Worm (Caenorhabditis elegans) whole organism, L1 larva: ENCODE data around the gene emc-5.

Experiments
- ceh-82 ChIP-seq, 3 experiments: fragments of 150-350 bp in 1 of 3; sonication (generic microtip) in 2 of 3; optimal IDR thresholded peaks; 2 replicates each; lab custom pipeline; 2014 to 2017; ENCODE audit warnings: missing biosample characterization in 3 of 3, missing genetic modification characterization in 3 of 3
- egl-13 ChIP-seq: sonication (generic microtip); optimal IDR thresholded peaks from 2 replicates; lab custom pipeline; 2016; ENCODE audit warnings: missing genotype, missing genetic modification reagents, missing genetic modification characterization, missing compliant biosample characterization
- egl-27 ChIP-seq, 2 experiments: fragments of 150-350 bp in 1 of 2; sonication (generic microtip); optimal IDR thresholded peaks; 3 replicates each; lab custom pipeline; 2017 to 2018; ENCODE audit warnings: missing biosample characterization in 2 of 2, missing genetic modification characterization in 2 of 2, missing genetic modification reagents in 2 of 2
- elt-2 ChIP-seq: sonication (generic microtip); optimal IDR thresholded peaks from 2 replicates; lab custom pipeline; 2016; ENCODE audit warnings: missing genetic modification characterization, mild to moderate bottlenecking, inconsistent platforms, missing compliant biosample characterization, missing genetic modification reagents
- lin-13 ChIP-seq: fragments of 150-350 bp; optimal IDR thresholded peaks from 2 replicates; lab custom pipeline; 2014; ENCODE audit warnings: missing biosample characterization, missing genetic modification reagents, missing genetic modification characterization
- lir-3 ChIP-seq: sonication (generic microtip); optimal IDR thresholded peaks from 2 replicates; lab custom pipeline; 2016; ENCODE audit warnings: mild to moderate bottlenecking, missing genetic modification characterization, moderate library complexity, missing compliant biosample characterization; ENCODE audit not compliant: poor library complexity
- mdl-1 ChIP-seq, 2 experiments: fragments of 150-350 bp; optimal IDR thresholded peaks; 2 replicates each; lab custom pipeline; 2014 to 2017; ENCODE audit warnings: missing biosample characterization in 2 of 2, missing genetic modification characterization in 2 of 2, inconsistent platforms in 1 of 2
- nhr-237 ChIP-seq: fragments of 150-350 bp; optimal IDR thresholded peaks from 2 replicates; lab custom pipeline; 2014; ENCODE audit warnings: missing biosample characterization, missing genetic modification characterization
- ztf-11 ChIP-seq, 2 experiments: sonication (generic microtip); optimal IDR thresholded peaks; 2 replicates each; lab custom pipeline; 2016 to 2017; ENCODE audit warnings: missing genetic modification characterization in 2 of 2, missing biosample characterization in 1 of 2, missing compliant biosample characterization in 1 of 2

DNA sequence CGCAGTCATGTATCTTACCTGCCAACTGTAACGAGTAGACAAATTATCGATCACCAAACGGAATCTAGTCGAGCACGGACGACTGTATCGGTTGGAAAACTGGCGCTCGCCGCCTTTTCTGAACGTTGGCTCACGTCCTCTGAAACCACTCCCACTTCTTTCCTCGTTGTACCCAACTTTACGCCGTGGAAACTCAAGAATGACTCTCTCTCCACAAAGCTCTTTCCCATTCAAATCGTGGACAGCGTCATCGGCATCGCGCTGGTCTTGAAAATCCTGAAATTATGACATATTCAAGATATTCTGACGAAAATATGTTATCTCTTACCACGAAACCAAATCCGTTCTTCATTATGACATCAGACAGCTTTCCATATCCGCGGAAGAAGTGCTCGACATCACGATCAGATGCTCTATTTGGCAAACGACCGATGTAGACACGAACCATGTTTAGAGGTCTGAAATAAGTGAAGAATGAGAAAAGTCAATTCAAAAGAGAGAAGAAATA, 44.0 kb upstream of the emc-5 start, which contains the start of gene rsp-2:
- TF ChIP-seq lir-3 (tag; lab: Kevin White, UChicago) (no peak), elt-2 (tag; lab: Kevin White, UChicago) (no peak), lin-13 (GFP tag; lab: Kevin White, UChicago) (no peak), egl-13 (tag; lab: Kevin White, UChicago) (no peak), ztf-11 (tag; optimal IDR thresholded peaks at IDR 0.05; lab: Kevin White, UChicago) (no peak), nhr-237 (tag; lab: Kevin White, UChicago) (no peak), mdl-1 (tag; optimal IDR thresholded peaks at IDR 0.05; lab: Kevin White, UChicago) (no peak), ceh-82 (tag; optimal IDR thresholded peaks at IDR 0.05; lab: Kevin White, UChicago) (no peak), egl-27 (tag; optimal IDR thresholded peaks at IDR 0.05; lab: Kevin White, UChicago) (no peak)
